Worm (Caenorhabditis elegans) whole organism, early embryonic: ENCODE results near the gene C25F9.14.

ENCODE experiments used
- B0310.2 ChIP-seq: sonication (generic microtip); optimal IDR thresholded peaks from 2 replicates; lab custom pipeline; 2016; ENCODE audit warnings: mild to moderate bottlenecking, missing genetic modification characterization, missing compliant biosample characterization
- F13C5.2 ChIP-seq: sonication (generic microtip); optimal IDR thresholded peaks from 2 replicates; lab custom pipeline; 2017; ENCODE audit warnings: mild to moderate bottlenecking, missing genetic modification characterization, inconsistent platforms, missing compliant biosample characterization
- aly-1 ChIP-seq: sonication (generic microtip); optimal IDR thresholded peaks from 2 replicates; lab custom pipeline; 2016; ENCODE audit warnings: missing genetic modification characterization, missing compliant biosample characterization
- ama-1 ChIP-seq: fragments of 150-350 bp; optimal IDR thresholded peaks from 2 replicates; lab custom pipeline; 2014
- ceh-13 ChIP-seq: fragments of 200-800 bp; sonication (Bioruptor generic); optimal IDR thresholded peaks from 2 replicates; lab custom pipeline; 2018; ENCODE audit warnings: mild to moderate bottlenecking, missing genetic modification characterization, missing compliant biosample characterization
- ceh-36 ChIP-seq: sonication (generic microtip); optimal IDR thresholded peaks from 2 replicates; lab custom pipeline; 2016; ENCODE audit warnings: missing genetic modification characterization, inconsistent platforms, missing compliant biosample characterization
- ets-7 ChIP-seq: sonication (generic microtip); optimal IDR thresholded peaks from 2 replicates; lab custom pipeline; 2016; ENCODE audit warnings: missing genotype, missing genetic modification characterization, missing compliant biosample characterization
- flt-1 ChIP-seq: fragments of 200-800 bp; sonication (Bioruptor generic); IDR thresholded peaks from 2 replicates; pipeline ENCODE4 v1.3.6; 2022; ENCODE audit warnings: missing genetic modification characterization, missing compliant biosample characterization
- hmbx-1 ChIP-seq: sonication (generic microtip); optimal IDR thresholded peaks from 2 replicates; lab custom pipeline; 2016; ENCODE audit warnings: mild to moderate bottlenecking, missing genetic modification characterization, missing compliant biosample characterization
- hmg-4 ChIP-seq: fragments of 200-800 bp; sonication (Bioruptor generic); optimal IDR thresholded peaks from 2 replicates; lab custom pipeline; 2018; ENCODE audit warnings: mild to moderate bottlenecking, missing genetic modification characterization, missing compliant biosample characterization
- hnd-1 ChIP-seq: sonication (generic microtip); optimal IDR thresholded peaks from 2 replicates; lab custom pipeline; 2016; ENCODE audit warnings: missing genetic modification characterization, missing compliant biosample characterization
- pes-1 ChIP-seq: fragments of 200-800 bp; sonication (Bioruptor generic); IDR thresholded peaks from 2 replicates; pipeline ENCODE4 v1.3.6; 2022; ENCODE audit warnings: missing genetic modification reagents, missing genetic modification characterization, missing compliant biosample characterization
- scrt-1 ChIP-seq: fragments of 200-800 bp; sonication (Bioruptor generic); IDR thresholded peaks from 2 replicates; pipeline ENCODE4 v1.3.6; 2022; ENCODE audit warnings: missing genetic modification characterization, missing compliant biosample characterization
- sea-1 ChIP-seq: fragments of 200-800 bp; sonication (Bioruptor generic); conservative IDR thresholded peaks from 2 replicates; pipeline ENCODE4 v1.3.6; 2022; ENCODE audit warnings: missing genetic modification characterization, missing compliant biosample characterization
- tbx-11 ChIP-seq: fragments of 200-800 bp; sonication (Bioruptor generic); IDR thresholded peaks from 2 replicates; pipeline ENCODE4 v1.3.6; 2022; ENCODE audit warnings: missing genetic modification characterization, missing compliant biosample characterization
- tbx-37 ChIP-seq: fragments of 200-800 bp; sonication (Bioruptor generic); conservative IDR thresholded peaks from 2 replicates; pipeline ENCODE4 v1.3.6; 2022; ENCODE audit warnings: missing genetic modification reagents, missing genetic modification characterization, missing compliant biosample characterization
- tra-4 ChIP-seq: sonication (generic microtip); optimal IDR thresholded peaks from 2 replicates; lab custom pipeline; 2017; ENCODE audit warnings: missing genetic modification characterization, missing compliant biosample characterization

Gene C25F9.14

ce11 chrV:19402855-19403254 lies 33.4 kb upstream of the C25F9.14 start, which contains the start of gene C25F9.12:
C25F9.12 (minus strand) TSS chrV:19402955.
- TF ChIP-seq hnd-1 (tag; lab: Kevin White, UChicago) (no peak), tbx-11 (no peak), aly-1 (tag; lab: Kevin White, UChicago) (no peak), pes-1 (GFP tag; lab: Robert Waterston, UW) (no peak), tra-4 (tag; lab: Kevin White, UChicago) (no peak), ceh-36 (tag; lab: Kevin White, UChicago) (no peak)

DNA sequence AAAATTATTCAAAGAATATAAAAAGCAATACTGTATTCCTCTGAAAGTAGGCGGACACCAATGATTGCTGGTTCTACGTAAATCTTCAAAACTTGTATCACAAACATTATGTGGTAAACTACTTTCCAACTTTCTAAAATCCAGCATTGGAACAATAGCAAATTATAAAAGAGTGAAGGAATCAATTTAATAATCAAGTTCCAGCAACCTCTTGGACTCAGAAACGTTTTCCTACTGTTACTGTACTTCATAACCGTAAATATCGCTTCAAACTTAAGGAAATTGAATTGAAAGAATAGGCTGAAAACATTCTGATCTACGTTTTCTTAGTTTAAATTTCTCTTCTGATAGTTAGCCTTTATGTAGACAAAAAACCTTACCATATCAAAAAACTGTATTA lies 32.7 kb upstream of the C25F9.14 start:
- TF ChIP-seq hmg-4, result no peak
- TF ChIP-seq flt-1 (GFP tag; lab: Robert Waterston, UW), result no peak
- no peak for TF ChIP-seq aly-1 (tag; lab: Kevin White, UChicago)
- TF ChIP-seq hnd-1 (tag; lab: Kevin White, UChicago), result no peak
- TF ChIP-seq ceh-36 (tag; lab: Kevin White, UChicago), result no peak
- no peak for TF ChIP-seq ama-1 (lab: Kevin White, UChicago)
- TF ChIP-seq pes-1 (GFP tag; lab: Robert Waterston, UW), result no peak
- TF ChIP-seq ceh-13 (GFP tag; lab: Kevin White, UChicago), result no peak
- TF ChIP-seq B0310.2 (tag; lab: Kevin White, UChicago), result no peak
- no peak for TF ChIP-seq F13C5.2
- TF ChIP-seq ets-7 (tag; lab: Kevin White, UChicago), result no peak
- TF ChIP-seq hmbx-1 (tag; lab: Kevin White, UChicago), result no peak
- no peak for TF ChIP-seq sea-1
- no peak for TF ChIP-seq tbx-11

ce11 chrV:19405276-19405815 lies 30.9 kb upstream of the C25F9.14 start, which contains the start of the genes C25F9.6 and C25F9.10:
C25F9.6 (minus strand) TSS chrV:19405326.
C25F9.10 (plus strand) TSS chrV:19405729.
- no peak for TF ChIP-seq flt-1 (GFP tag; lab: Robert Waterston, UW)
- TF ChIP-seq tra-4 (tag; lab: Kevin White, UChicago), result no peak
- no peak for TF ChIP-seq hnd-1 (tag; lab: Kevin White, UChicago)
- TF ChIP-seq F13C5.2, result no peak
- TF ChIP-seq tbx-11, result no peak
- TF ChIP-seq tbx-37, result no peak
- TF ChIP-seq hmbx-1 (tag; lab: Kevin White, UChicago), result no peak
- no peak for TF ChIP-seq ceh-36 (tag; lab: Kevin White, UChicago)
- TF ChIP-seq pes-1 (GFP tag; lab: Robert Waterston, UW), result no peak
- no peak for TF ChIP-seq scrt-1

DNA sequence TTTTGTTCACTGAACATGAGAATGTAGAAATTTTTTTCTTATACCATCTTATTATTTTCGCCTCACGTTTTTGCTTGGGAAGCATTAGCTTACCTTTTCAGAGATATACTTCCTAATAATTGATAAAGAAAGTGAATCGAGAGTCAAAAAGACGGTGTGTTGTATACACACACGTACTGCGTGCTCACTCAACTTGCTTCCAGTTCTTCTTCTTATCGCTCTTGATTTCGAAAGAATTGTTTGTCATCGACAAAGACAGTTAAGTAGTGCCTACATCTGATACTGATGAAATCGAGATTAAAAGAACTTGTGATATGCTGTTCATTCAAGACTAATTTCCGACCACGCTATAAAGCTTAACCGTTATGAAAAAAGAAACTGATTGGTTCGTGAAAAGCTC lies 25.6 kb upstream of the C25F9.14 start, which contains the start of gene C25F9.5:
Gene C25F9.5, minus strand, starts transcription at position 195 of the 400 bp plus-strand sequence.
- TF ChIP-seq ama-1 (lab: Kevin White, UChicago), result no peak
- TF ChIP-seq tbx-37, result no peak
- no peak for TF ChIP-seq scrt-1
- no peak for TF ChIP-seq pes-1 (GFP tag; lab: Robert Waterston, UW)
- TF ChIP-seq tbx-11, result no peak

ce11 chrV:19416475-19416874 lies 19.8 kb upstream of the C25F9.14 start, which contains the start of the genes C25F9.4 and C25F9.9:
C25F9.4 (minus strand) TSS chrV:19416575.
C25F9.9 (plus strand) TSS chrV:19416611.
- TF ChIP-seq pes-1 (GFP tag; lab: Robert Waterston, UW) (no peak), scrt-1 (no peak), sea-1 (no peak), aly-1 (tag; lab: Kevin White, UChicago) (no peak)

DNA sequence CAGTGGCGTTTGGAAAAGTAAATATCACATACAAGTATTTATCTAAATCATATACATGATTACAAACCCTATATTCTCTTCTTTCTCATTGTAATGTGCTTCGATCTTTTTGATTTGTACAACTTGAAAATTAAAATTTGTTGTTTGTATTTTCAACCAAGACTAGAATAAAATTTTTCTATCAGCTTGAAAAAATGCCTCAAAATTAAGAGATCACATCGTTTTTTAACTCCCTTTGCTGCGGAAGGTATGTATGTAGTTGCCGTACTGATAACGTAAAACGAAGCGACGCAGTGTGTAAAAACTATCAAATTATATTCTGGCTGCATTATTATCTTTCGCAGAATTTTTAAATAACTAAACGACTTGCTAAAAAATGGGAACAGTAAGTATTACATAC lies 18.4 kb upstream of the C25F9.14 start, which contains the start of gene C25F9.15:
Gene C25F9.15, plus strand, starts transcription at position 301 of the 400 bp plus-strand sequence.
- TF ChIP-seq ama-1 (lab: Kevin White, UChicago) (no peak), tra-4 (tag; lab: Kevin White, UChicago) (no peak), sea-1 (no peak), hnd-1 (tag; lab: Kevin White, UChicago) (no peak), pes-1 (GFP tag; lab: Robert Waterston, UW) (no peak), tbx-11 (no peak), hmg-4 (no peak), B0310.2 (tag; lab: Kevin White, UChicago) (no peak), ceh-36 (tag; lab: Kevin White, UChicago) (no peak), scrt-1 (no peak), aly-1 (tag; lab: Kevin White, UChicago) (no peak), tbx-37 (no peak)

ce11 chrV:19421131-19421530 lies 15.2 kb upstream of the C25F9.14 start, which contains the start of gene C25F9.2:
C25F9.2 (plus strand) TSS chrV:19421471.
- TF ChIP-seq tbx-37 (no peak), sea-1 (no peak), hmg-4 (no peak), aly-1 (tag; lab: Kevin White, UChicago) (no peak), B0310.2 (tag; lab: Kevin White, UChicago) (no peak), flt-1 (GFP tag; lab: Robert Waterston, UW) (no peak), tra-4 (tag; lab: Kevin White, UChicago) (no peak), ama-1 (lab: Kevin White, UChicago) (no peak), hmbx-1 (tag; lab: Kevin White, UChicago) (no peak)

DNA sequence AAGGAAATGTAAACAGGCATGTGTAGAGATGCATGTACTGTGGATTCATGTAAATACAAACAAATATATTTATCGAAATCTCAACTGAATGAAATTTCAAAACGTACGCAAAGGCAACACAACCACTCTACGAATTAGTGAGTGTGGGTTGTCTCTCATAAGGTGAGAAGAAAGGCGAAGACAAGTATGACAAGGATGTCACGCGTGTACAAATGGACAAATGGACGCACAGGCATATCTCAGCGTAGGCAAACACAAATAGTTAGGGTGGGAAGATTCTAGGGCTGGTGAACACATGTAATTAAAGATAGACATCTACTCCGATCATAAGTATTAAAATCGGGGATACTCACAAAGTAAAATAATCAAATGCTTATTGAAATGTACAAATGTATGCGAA lies 8.2 kb upstream of the C25F9.14 start:
- no peak for TF ChIP-seq pes-1 (GFP tag; lab: Robert Waterston, UW)
- no peak for TF ChIP-seq hmg-4
- no peak for TF ChIP-seq ets-7 (tag; lab: Kevin White, UChicago)
- no peak for TF ChIP-seq tbx-11
- no peak for TF ChIP-seq hnd-1 (tag; lab: Kevin White, UChicago)
- no peak for TF ChIP-seq hmbx-1 (tag; lab: Kevin White, UChicago)
- TF ChIP-seq scrt-1, result no peak
- no peak for TF ChIP-seq F13C5.2
- TF ChIP-seq tbx-37, result no peak
- no peak for TF ChIP-seq ama-1 (lab: Kevin White, UChicago)
- TF ChIP-seq sea-1, result no peak
- TF ChIP-seq aly-1 (tag; lab: Kevin White, UChicago), result no peak
- TF ChIP-seq tra-4 (tag; lab: Kevin White, UChicago), result no peak
- TF ChIP-seq flt-1 (GFP tag; lab: Robert Waterston, UW), result no peak
- no peak for TF ChIP-seq ceh-13 (GFP tag; lab: Kevin White, UChicago)
- TF ChIP-seq B0310.2 (tag; lab: Kevin White, UChicago), result no peak
